Worm (Caenorhabditis elegans) whole organism, L1 larva: Measurements from ENCODE around the gene F58B3.4.
"Not testable (repeated sequence)": the region's sequence is repeated elsewhere in the genome, so short reads cannot be mapped to it uniquely, and the experiment has no call there.

ENCODE experiments used
- ceh-82 ChIP-seq, 3 experiments: fragments of 150-350 bp in 1 of 3; sonication (generic microtip) in 2 of 3; optimal IDR thresholded peaks; 2 replicates each; lab custom pipeline; 2014 to 2017; ENCODE audit warnings: missing biosample characterization in 3 of 3, missing genetic modification characterization in 3 of 3
- egl-27 ChIP-seq, 2 experiments: fragments of 150-350 bp in 1 of 2; sonication (generic microtip); optimal IDR thresholded peaks; 3 replicates each; lab custom pipeline; 2017 to 2018; ENCODE audit warnings: missing biosample characterization in 2 of 2, missing genetic modification characterization in 2 of 2, missing genetic modification reagents in 2 of 2
- lin-13 ChIP-seq: fragments of 150-350 bp; optimal IDR thresholded peaks from 2 replicates; lab custom pipeline; 2014; ENCODE audit warnings: missing biosample characterization, missing genetic modification reagents, missing genetic modification characterization
- lin-35 ChIP-seq, 2 experiments: fragments of 150-350 bp; optimal IDR thresholded peaks; 2 replicates each; lab custom pipeline; 2014; ENCODE audit warnings: missing biosample characterization in 2 of 2, missing genetic modification characterization in 2 of 2, missing genetic modification reagents in 2 of 2
- nhr-11 ChIP-seq: fragments of 150-350 bp; optimal IDR thresholded peaks from 2 replicates; lab custom pipeline; 2014; ENCODE audit warnings: missing biosample characterization, missing genetic modification characterization
- snpc-4 ChIP-seq: fragments of 150-350 bp; optimal IDR thresholded peaks from 2 replicates; lab custom pipeline; 2014; ENCODE audit warnings: missing biosample characterization, missing genetic modification characterization
- unc-62 ChIP-seq: fragments of 150-350 bp; optimal IDR thresholded peaks from 2 replicates; lab custom pipeline; 2014; ENCODE audit warnings: missing biosample characterization, missing genetic modification reagents, missing genetic modification characterization

ce11 chrIV:11616543-11616942 lies 15.1 kb downstream of the F58B3.4 start:
- not testable (repeated sequence) for TF ChIP-seq lin-13; nhr-11 (tag; lab: Kevin White, UChicago); egl-27 (tag; optimal IDR thresholded peaks at IDR 0.05; lab: Kevin White, UChicago); unc-62 (GFP tag; lab: Kevin White, UChicago); ceh-82 (tag; optimal IDR thresholded peaks at IDR 0.05; lab: Kevin White, UChicago); snpc-4 (tag; lab: Kevin White, UChicago); lin-35 (GFP tag; optimal IDR thresholded peaks at IDR 0.05; lab: Kevin White, UChicago)
